Worm (Caenorhabditis elegans): Measurements from ENCODE around the gene Y55F3AM.13.

DNA sequence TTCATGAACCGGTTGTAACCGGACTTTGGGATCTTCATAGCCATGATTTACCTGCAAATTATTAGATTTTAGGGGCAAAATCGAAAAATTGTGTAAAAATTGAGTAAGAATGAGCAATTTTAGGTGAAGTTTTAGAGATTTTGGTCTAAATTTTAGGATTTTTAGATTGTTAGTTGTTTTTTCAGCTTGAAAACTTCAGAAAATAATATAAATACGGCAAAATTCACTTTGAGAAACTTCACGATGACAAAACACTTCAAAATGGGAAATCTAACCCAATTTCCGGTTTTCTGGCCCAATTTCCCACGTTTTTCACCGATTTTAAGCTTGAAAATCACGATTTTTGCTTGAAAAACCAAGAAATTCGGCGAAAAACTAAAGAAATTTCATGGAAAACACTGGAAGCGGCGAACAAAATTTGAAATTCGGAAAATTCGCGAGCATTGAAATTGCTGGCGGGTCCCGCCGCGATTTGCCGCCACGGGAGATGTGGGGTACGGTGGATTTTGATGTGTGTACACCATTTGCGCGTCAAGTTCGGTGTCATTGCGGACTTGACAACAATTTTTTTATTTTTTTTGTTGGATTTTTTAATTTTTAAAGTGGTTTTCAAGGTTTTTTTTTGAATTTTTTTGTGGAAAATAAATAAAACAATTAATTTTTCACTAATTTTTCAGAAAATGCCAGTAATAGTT, 37.9 kb upstream of the Y55F3AM.13 start, which contains the start of the genes cct-8 and Y55F3AR.2:
- TF ChIP-seq ceh-13 (GFP tag; optimal IDR thresholded peaks at IDR 0.05): no peak
- TF ChIP-seq aly-1 (tag; optimal IDR thresholded peaks at IDR 0.05): no peak
- no peak for TF ChIP-seq ets-7 (tag; optimal IDR thresholded peaks at IDR 0.05)
